Fruit fly (Drosophila melanogaster) ovary, adult (tissue): ENCODE results near the gene CG9536.

Experiments
- CG17801 ChIP-seq: fragments of 200-800 bp; optimal IDR thresholded peaks from 2 replicates; lab custom pipeline; 2019; ENCODE audit warnings: missing biosample characterization, mild to moderate bottlenecking, missing genetic modification characterization, moderate library complexity; ENCODE audit not compliant: partially characterized antibody

The CG9536 gene

DNA sequence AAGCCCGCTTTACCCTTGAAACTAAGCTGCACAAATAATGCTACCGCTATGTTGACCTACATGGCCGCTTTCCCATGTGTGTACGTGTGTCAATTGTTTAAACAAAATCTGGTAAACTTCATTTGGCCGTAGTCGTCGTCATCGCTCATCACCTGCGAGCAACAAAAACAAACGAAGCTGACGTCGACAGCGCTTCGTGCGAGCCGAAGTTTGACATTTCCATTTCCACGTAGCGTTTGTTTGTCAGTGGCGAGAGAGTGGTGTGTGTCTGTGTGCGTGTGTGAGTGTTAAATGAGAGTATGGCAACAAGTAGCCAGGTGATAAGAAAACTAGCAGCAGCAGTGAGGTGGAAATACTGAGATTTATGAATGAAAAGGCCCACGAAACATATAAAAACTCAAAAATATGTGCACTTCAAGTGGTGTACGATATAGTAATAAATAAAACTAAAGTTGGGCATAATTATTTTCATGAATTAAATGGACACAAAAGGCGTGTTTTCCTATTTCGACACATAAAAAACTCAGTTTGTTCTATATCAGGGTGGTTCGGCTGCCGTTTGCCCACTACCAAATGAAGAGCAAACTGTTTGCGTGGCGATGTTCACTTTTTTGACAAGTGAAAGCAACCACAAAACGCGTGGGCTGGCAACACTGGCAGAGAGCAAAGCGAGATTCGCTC lies 2.6 kb upstream of the CG9536 start:
- TF ChIP-seq CG17801 (GFP tag; lab: Kevin White, UChicago) = peak; percentile 69

dm6 chr2L:6474878-6475582 lies 1.7 kb downstream of the CG9536 start:
- TF ChIP-seq CG17801 (GFP tag; lab: Kevin White, UChicago) = no peak

dm6 chr2L:6474298-6474697 lies 2.5 kb downstream of the CG9536 start:
- TF ChIP-seq CG17801 (GFP tag; lab: Kevin White, UChicago) = no peak

dm6 chr2L:6473076-6474037 lies 3.4 kb downstream of the CG9536 start, which contains the start of gene mmy:
Gene mmy, minus strand, starts transcription at chr2L:6473904.
- peak; percentile 53 for TF ChIP-seq CG17801 (GFP tag; lab: Kevin White, UChicago)

- TF ChIP-seq CG17801 (GFP tag; lab: Kevin White, UChicago) = peak; percentile 21
Measured at dm6 chr2L:6471978-6472776, 4.6 kb downstream of the CG9536 start.

dm6 chr2L:6470100-6470644 lies 6.6 kb downstream of the CG9536 start:
- no peak for TF ChIP-seq CG17801 (GFP tag; lab: Kevin White, UChicago)

DNA sequence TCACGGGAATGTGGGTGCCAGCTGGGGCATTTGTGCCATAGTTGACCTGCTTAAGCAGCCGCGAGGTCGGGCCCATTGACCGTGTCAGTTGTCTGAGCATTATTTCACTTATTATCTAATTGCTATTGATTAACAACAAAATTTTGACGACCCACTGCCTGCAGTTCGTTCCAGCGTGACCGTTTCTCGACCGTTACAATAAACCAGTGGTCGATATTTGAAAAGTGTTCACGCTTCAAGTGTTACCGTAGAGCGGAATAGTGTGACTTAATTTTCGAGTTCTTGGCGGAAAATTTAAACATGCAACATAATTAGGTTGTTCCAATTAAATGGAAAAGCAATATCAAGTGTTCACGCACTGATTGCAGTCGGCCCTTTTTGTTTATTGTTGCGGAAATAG lies 9.3 kb downstream of the CG9536 start, which contains the start of gene HemK1:
Gene HemK1 (minus strand): TSS at position 190 of the 400 bp plus-strand sequence.
- peak; percentile 41 for TF ChIP-seq CG17801 (GFP tag; lab: Kevin White, UChicago)

DNA sequence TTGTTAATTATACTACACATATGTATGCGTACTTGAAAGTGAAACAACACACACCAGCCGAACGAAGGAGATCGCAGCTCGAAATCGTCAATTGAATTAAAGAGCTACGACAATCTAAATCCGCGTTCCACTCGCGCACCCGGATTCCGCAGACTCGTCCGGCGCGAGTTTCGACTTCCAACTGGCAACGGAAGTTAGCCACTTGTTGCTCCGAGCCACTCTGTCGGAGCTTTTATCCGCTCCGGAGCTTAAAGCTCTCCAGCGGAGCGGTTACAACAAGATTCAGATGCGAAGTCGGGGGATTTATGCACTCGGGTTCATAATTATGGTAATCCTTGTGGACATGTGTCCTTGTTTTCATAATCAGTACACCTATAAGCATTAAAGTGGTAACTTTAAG lies 11.3 kb downstream of the CG9536 start, which contains the start of gene Rchy1:
Gene Rchy1 (minus strand): TSS at position 173 of the 400 bp plus-strand sequence.
- TF ChIP-seq CG17801 (GFP tag; lab: Kevin White, UChicago) = no peak

DNA sequence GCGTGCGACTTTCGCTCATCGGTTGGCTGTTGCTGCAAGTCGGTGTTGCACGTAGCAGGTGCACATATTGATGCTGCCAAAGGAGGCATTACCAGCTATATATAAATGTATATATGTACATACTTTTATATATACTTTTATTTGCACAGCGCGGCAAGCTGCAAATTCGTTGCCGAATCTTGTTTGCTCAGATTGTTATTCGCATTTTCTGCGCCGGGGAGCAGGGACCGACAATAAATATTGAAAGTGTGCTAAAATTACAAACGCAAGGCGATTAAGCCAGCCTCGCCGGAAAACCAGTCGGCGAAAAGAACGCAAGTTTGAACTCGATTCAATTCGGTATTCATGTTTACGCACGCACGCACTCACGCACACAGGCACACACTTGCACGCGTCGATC lies 12.0 kb downstream of the CG9536 start:
- no peak for TF ChIP-seq CG17801 (GFP tag; lab: Kevin White, UChicago)

DNA sequence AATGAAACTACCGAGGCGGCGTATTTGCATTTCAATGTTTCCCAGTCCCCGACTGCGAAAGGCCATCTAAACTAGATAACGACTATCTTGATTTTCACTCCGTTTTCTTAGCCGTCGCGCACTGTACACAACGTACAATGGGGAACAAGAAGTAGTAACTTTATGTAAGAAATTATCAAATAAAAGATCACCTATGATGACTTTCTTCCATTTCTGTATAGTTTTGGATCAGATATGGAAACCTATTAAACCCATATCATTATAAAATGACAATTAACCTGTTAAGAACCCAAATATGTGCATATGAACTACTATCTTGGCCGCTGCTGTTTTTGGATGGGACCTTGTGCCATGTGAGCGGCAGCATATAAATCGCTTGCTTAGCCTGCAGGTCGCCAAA lies 12.5 kb downstream of the CG9536 start:
- no peak for TF ChIP-seq CG17801 (GFP tag; lab: Kevin White, UChicago)

dm6 chr2L:6463392-6463791 lies 13.4 kb downstream of the CG9536 start:
- no peak for TF ChIP-seq CG17801 (GFP tag; lab: Kevin White, UChicago)

DNA sequence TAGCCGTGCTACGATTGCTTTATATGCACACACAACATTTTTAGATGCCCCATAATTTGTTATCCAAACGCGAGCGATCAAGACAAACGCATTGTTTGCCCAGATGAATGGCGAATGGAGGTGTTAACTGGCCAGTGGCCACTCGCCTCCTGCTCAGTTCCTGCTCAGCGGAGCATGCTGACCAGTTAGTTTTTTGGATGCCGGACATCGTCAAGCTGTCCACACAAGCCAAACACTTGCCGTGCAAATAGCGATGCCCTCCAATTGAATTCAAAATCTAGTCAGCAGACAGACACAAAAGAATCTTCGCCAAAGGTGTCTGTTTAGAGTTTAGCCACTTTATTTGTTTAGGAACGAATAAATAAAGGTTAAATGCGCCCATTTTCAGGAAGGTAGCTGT lies 14.5 kb downstream of the CG9536 start:
- TF ChIP-seq CG17801 (GFP tag; lab: Kevin White, UChicago) = no peak

dm6 chr2L:6461497-6461896 lies 15.3 kb downstream of the CG9536 start:
- TF ChIP-seq CG17801 (GFP tag; lab: Kevin White, UChicago) = no peak

DNA sequence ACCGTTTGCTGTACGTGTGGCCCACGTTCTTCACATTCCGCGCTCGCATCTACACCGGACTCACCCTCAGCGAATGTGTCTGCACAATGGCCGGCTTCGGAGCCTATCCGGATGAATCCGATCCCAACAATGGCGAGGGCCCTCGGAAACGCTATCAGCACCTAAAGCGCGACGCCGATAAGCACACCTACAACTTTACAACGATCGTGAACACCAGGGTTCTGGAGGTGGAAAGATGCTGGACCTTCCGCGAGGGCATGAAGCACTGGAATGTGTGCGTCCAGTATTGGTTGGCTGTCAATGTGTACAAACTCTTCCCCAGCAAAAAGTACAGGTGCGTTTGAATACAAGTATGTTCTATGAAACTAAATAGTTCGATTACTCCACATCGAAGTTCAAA lies 19.2 kb downstream of the CG9536 start:
- TF ChIP-seq CG17801 (GFP tag; lab: Kevin White, UChicago) = no peak
